Comparison of ENCODE assay signal across 3 worm cellular contexts in genomic region chrX:4876904-4877303, ce11.
TF ChIP-seq lines count a peak whose summit lies in the region.

Gene tsp-14, minus strand, starts transcription at chrX:4876965.

TF ChIP-seq in whole organism, L1 larva, 84 proteins besides CTCF, POLR2A, EP300 and RAD21:
- TF ChIP-seq tlp-1 (tag; optimal IDR thresholded peaks at IDR 0.05; lab: Kevin White, UChicago) = no peak
- TF ChIP-seq lin-14 (GFP tag; optimal IDR thresholded peaks at IDR 0.05; lab: Kevin White, UChicago) = peak; percentile 81
- TF ChIP-seq elt-3 (tag; optimal IDR thresholded peaks at IDR 0.05; lab: Kevin White, UChicago) = peak in 1 of 6 experiments; percentile 3
- no peak for TF ChIP-seq ceh-82 (tag; optimal IDR thresholded peaks at IDR 0.05; lab: Kevin White, UChicago)
- no peak for TF ChIP-seq unc-30 (tag; optimal IDR thresholded peaks at IDR 0.05; lab: Kevin White, UChicago)
- no peak for TF ChIP-seq nhr-47 (tag; optimal IDR thresholded peaks at IDR 0.05; lab: Kevin White, UChicago)
- TF ChIP-seq nhr-85 (tag; lab: Kevin White, UChicago) = peak; percentile 88
- no peak for TF ChIP-seq hlh-4 (tag; optimal IDR thresholded peaks at IDR 0.05; lab: Kevin White, UChicago)
- TF ChIP-seq nhr-90 (tag; optimal IDR thresholded peaks at IDR 0.05; lab: Kevin White, UChicago; ENCODE audit: poor library complexity) = peak; percentile 8
- peak; percentile 12 for TF ChIP-seq snu-23 (GFP tag; optimal IDR thresholded peaks at IDR 0.05; lab: Kevin White, UChicago)
- peak; percentile 36 for TF ChIP-seq mep-1 (tag; optimal IDR thresholded peaks at IDR 0.05; lab: Kevin White, UChicago)
- peak; percentile 79 for TF ChIP-seq blmp-1 (tag; optimal IDR thresholded peaks at IDR 0.05; lab: Kevin White, UChicago)
- no peak for TF ChIP-seq C04F5.9 (tag; optimal IDR thresholded peaks at IDR 0.05; lab: Kevin White, UChicago)

TF ChIP-seq in whole organism, L2 larva, 48 proteins besides CTCF, POLR2A, EP300 and RAD21:
- TF ChIP-seq nhr-129 (tag; optimal IDR thresholded peaks at IDR 0.05; lab: Kevin White, UChicago) = peak; percentile 0
- no peak for TF ChIP-seq ceh-16 (tag; optimal IDR thresholded peaks at IDR 0.05; lab: Kevin White, UChicago)

TF ChIP-seq in whole organism, L4 larva, 104 proteins besides CTCF, POLR2A, EP300 and RAD21:
- TF ChIP-seq nhr-28 (tag; optimal IDR thresholded peaks at IDR 0.05; lab: Kevin White, UChicago) (peak; percentile 10), daf-19 (GFP tag; conservative IDR thresholded peaks at IDR 0.05; lab: Robert Waterston, UW) (no peak), hmg-1.1 (GFP tag; IDR thresholded peaks at IDR 0.05; lab: Robert Waterston, UW) (no peak), zip-2 (tag; optimal IDR thresholded peaks at IDR 0.05; lab: Kevin White, UChicago) (no peak), ZK546.5 (tag; optimal IDR thresholded peaks at IDR 0.05; lab: Kevin White, UChicago) (no peak)

Comparison
In these comparisons a context has a peak if more than half of its experiments do, and no peak if none do; other contexts are left out.
1. Of the 29 proteins assayed by ChIP-seq in both whole organism, L4 larva and whole organism, L1 larva: peak only in whole organism, L4 larva: nhr-28; only in whole organism, L1 larva: mep-1; in both: none; in neither: 27.